Worm (Caenorhabditis elegans) whole organism, young adult: Measurements from ENCODE around the gene gst-1.

Experiments used
- B0035.1 ChIP-seq: sonication (generic microtip); optimal IDR thresholded peaks from 2 replicates; lab custom pipeline; 2016; ENCODE audit warnings: missing genetic modification characterization, mild to moderate bottlenecking, missing compliant biosample characterization, missing genotype, missing genetic modification reagents
- B0261.1 ChIP-seq: sonication (generic microtip); optimal IDR thresholded peaks from 2 replicates; lab custom pipeline; 2016; ENCODE audit warnings: mild to moderate bottlenecking, missing genetic modification characterization, moderate library complexity, missing compliant biosample characterization
- C17E4.6 ChIP-seq: fragments of 200-800 bp; sonication (Bioruptor generic); IDR thresholded peaks from 2 replicates; pipeline ENCODE4 v1.3.6; 2022; ENCODE audit warnings: missing genetic modification reagents, missing genetic modification characterization, missing compliant biosample characterization
- D2030.7 ChIP-seq: fragments of 200-800 bp; sonication (Bioruptor generic); IDR thresholded peaks from 2 replicates; pipeline ENCODE4 v1.3.6; 2022; ENCODE audit warnings: missing genetic modification reagents, missing genetic modification characterization, missing compliant biosample characterization
- F10E7.11 ChIP-seq: sonication (generic microtip); optimal IDR thresholded peaks from 2 replicates; lab custom pipeline; 2017; ENCODE audit warnings: mild to moderate bottlenecking, missing genetic modification characterization, moderate library complexity, missing compliant biosample characterization
- F23B12.7 ChIP-seq: sonication (generic microtip); optimal IDR thresholded peaks from 2 replicates; lab custom pipeline; 2017; ENCODE audit warnings: missing genetic modification characterization, mild to moderate bottlenecking, missing compliant biosample characterization, antibody characterized with exemption, moderate library complexity; ENCODE audit not compliant: insufficient read depth
- F33H1.4 ChIP-seq: fragments of 200-800 bp; sonication (Bioruptor generic); IDR thresholded peaks from 2 replicates; pipeline ENCODE4 v1.3.6; 2022; ENCODE audit warnings: missing genetic modification reagents, missing genetic modification characterization, missing compliant biosample characterization
- F49E8.2 ChIP-seq: sonication (generic microtip); optimal IDR thresholded peaks from 3 replicates; lab custom pipeline; 2017; ENCODE audit warnings: missing genetic modification characterization, mild to moderate bottlenecking, missing compliant biosample characterization, antibody characterized with exemption, moderate library complexity; ENCODE audit not compliant: insufficient read depth
- F52B5.7 ChIP-seq: sonication (generic microtip); optimal IDR thresholded peaks from 2 replicates; lab custom pipeline; 2016; ENCODE audit warnings: mild to moderate bottlenecking, missing genetic modification characterization, missing compliant biosample characterization
- K12H6.12 ChIP-seq: fragments of 200-800 bp; sonication (Bioruptor generic); optimal IDR thresholded peaks from 2 replicates; lab custom pipeline; 2018; ENCODE audit warnings: mild to moderate bottlenecking, missing genetic modification characterization, missing compliant biosample characterization
- Y56A3A.18 ChIP-seq: fragments of 200-800 bp; sonication (Bioruptor generic); IDR thresholded peaks from 2 replicates; pipeline ENCODE4 v1.3.6; 2022; ENCODE audit warnings: missing genetic modification reagents, missing genetic modification characterization, missing compliant biosample characterization
- Y95B8A.8 ChIP-seq: fragments of 200-800 bp; sonication (Bioruptor generic); IDR thresholded peaks from 2 replicates; pipeline ENCODE4 v1.3.6; 2022; ENCODE audit warnings: missing genetic modification reagents, missing genetic modification characterization, missing compliant biosample characterization
- akir-1 ChIP-seq: fragments of 200-800 bp; sonication (Bioruptor generic); optimal IDR thresholded peaks from 2 replicates; lab custom pipeline; 2018; ENCODE audit warnings: mild to moderate bottlenecking, missing genetic modification characterization, moderate library complexity, missing compliant biosample characterization
- ama-1 ChIP-seq, 3 experiments: fragments of 150-350 bp in 1 of 3; sonication (generic microtip) in 2 of 3; optimal IDR thresholded peaks; 2 replicates each; lab custom pipeline; 2014 to 2018; ENCODE audit warnings: missing biosample characterization in 2 of 3, missing genetic modification characterization in 2 of 3, missing genetic modification reagents in 2 of 3
- aptf-3 ChIP-seq: fragments of 200-800 bp; sonication (Bioruptor generic); IDR thresholded peaks from 2 replicates; pipeline ENCODE4 v1.3.6; 2022; ENCODE audit warnings: missing genetic modification characterization, missing compliant biosample characterization
- athp-1 ChIP-seq: sonication (generic microtip); optimal IDR thresholded peaks from 2 replicates; lab custom pipeline; 2017; ENCODE audit warnings: mild to moderate bottlenecking, missing genetic modification characterization, missing compliant biosample characterization
- attf-5 ChIP-seq: fragments of 200-800 bp; sonication (Bioruptor generic); optimal IDR thresholded peaks from 2 replicates; lab custom pipeline; 2018; ENCODE audit warnings: mild to moderate bottlenecking, missing genetic modification characterization, missing compliant biosample characterization
- bed-1 ChIP-seq: fragments of 200-800 bp; sonication (Bioruptor generic); IDR thresholded peaks from 2 replicates; pipeline ENCODE4 v1.3.6; 2022; ENCODE audit warnings: missing genetic modification reagents, missing genetic modification characterization, missing compliant biosample characterization
- cebp-1 ChIP-seq, 2 experiments: fragments of 200-800 bp in 1 of 2; sonication (Bioruptor generic) in 1 of 2; sonication (generic microtip) in 1 of 2; IDR thresholded peaks in 1 of 2; optimal IDR thresholded peaks in 1 of 2; 2 replicates each; pipeline versions ENCODE4 v1.3.6 to Lab custom; 2017 to 2022; ENCODE audit warnings: missing compliant biosample characterization in 2 of 2, missing genetic modification characterization in 2 of 2, mild to moderate bottlenecking in 1 of 2, missing genetic modification reagents in 1 of 2, moderate library complexity in 1 of 2
- ceh-100 ChIP-seq: fragments of 200-800 bp; sonication (Bioruptor generic); IDR thresholded peaks from 2 replicates; pipeline ENCODE4 v1.3.6; 2022; ENCODE audit warnings: missing genetic modification reagents, missing genetic modification characterization, missing compliant biosample characterization
- dpl-1 ChIP-seq: fragments of 150-350 bp; optimal IDR thresholded peaks from 2 replicates; lab custom pipeline; 2014; ENCODE audit warnings: missing biosample characterization, missing genetic modification reagents, missing genetic modification characterization
- efl-1 ChIP-seq: fragments of 150-350 bp; optimal IDR thresholded peaks from 2 replicates; lab custom pipeline; 2014; ENCODE audit warnings: missing biosample characterization, missing genetic modification reagents, missing genetic modification characterization
- fkh-3 ChIP-seq: sonication (generic microtip); optimal IDR thresholded peaks from 2 replicates; lab custom pipeline; 2016; ENCODE audit warnings: mild to moderate bottlenecking, missing genetic modification characterization, missing compliant biosample characterization
- let-526 ChIP-seq: fragments of 200-800 bp; sonication (Bioruptor generic); IDR thresholded peaks from 2 replicates; pipeline ENCODE4 v1.3.6; 2022; ENCODE audit warnings: missing genetic modification reagents, missing genetic modification characterization, missing compliant biosample characterization
- let-607 ChIP-seq, 2 experiments: fragments of 200-800 bp in 1 of 2; sonication (Bioruptor generic) in 1 of 2; sonication (generic microtip) in 1 of 2; optimal IDR thresholded peaks; 2 replicates each; lab custom pipeline; 2016 to 2018; ENCODE audit warnings: mild to moderate bottlenecking in 2 of 2, missing compliant biosample characterization in 2 of 2, missing genetic modification characterization in 2 of 2, moderate library complexity in 2 of 2, missing genotype in 1 of 2
- lin-40 ChIP-seq: sonication (generic microtip); optimal IDR thresholded peaks from 2 replicates; lab custom pipeline; 2016; ENCODE audit warnings: missing genetic modification characterization, mild to moderate bottlenecking, missing compliant biosample characterization, missing genotype, missing genetic modification reagents
- lin-54 ChIP-seq: fragments of 200-800 bp; sonication (Bioruptor generic); optimal IDR thresholded peaks from 2 replicates; lab custom pipeline; 2018; ENCODE audit warnings: mild to moderate bottlenecking, missing genetic modification characterization, missing compliant biosample characterization
- madf-10 ChIP-seq: sonication (generic microtip); optimal IDR thresholded peaks from 2 replicates; lab custom pipeline; 2016; ENCODE audit warnings: mild to moderate bottlenecking, missing genetic modification characterization, missing compliant biosample characterization
- madf-6 ChIP-seq: fragments of 200-800 bp; sonication (Bioruptor generic); IDR thresholded peaks from 2 replicates; pipeline ENCODE4 v1.3.6; 2022; ENCODE audit warnings: missing genetic modification reagents, missing genetic modification characterization, missing compliant biosample characterization
- nfya-1 ChIP-seq: sonication (generic microtip); optimal IDR thresholded peaks from 2 replicates; lab custom pipeline; 2017; ENCODE audit warnings: antibody characterized with exemption, missing compliant biosample characterization, missing genetic modification characterization, borderline replicate concordance; ENCODE audit not compliant: insufficient read depth
- nfyb-1 ChIP-seq: fragments of 200-800 bp; sonication (Bioruptor generic); IDR thresholded peaks from 2 replicates; pipeline ENCODE4 v1.3.6; 2022; ENCODE audit warnings: missing genetic modification reagents, missing genetic modification characterization, missing compliant biosample characterization
- nhr-90 ChIP-seq: sonication (generic microtip); optimal IDR thresholded peaks from 2 replicates; lab custom pipeline; 2016; ENCODE audit warnings: missing genotype, mild to moderate bottlenecking, missing genetic modification characterization, missing compliant biosample characterization
- rec-8 ChIP-seq, 2 experiments: sonication (generic microtip); optimal IDR thresholded peaks; 2 replicates each; lab custom pipeline; 2016; ENCODE audit warnings: mild to moderate bottlenecking in 2 of 2, missing genetic modification characterization in 2 of 2, missing genetic modification reagents in 2 of 2, missing genotype in 2 of 2, missing biosample characterization in 1 of 2, missing compliant biosample characterization in 1 of 2, moderate library complexity in 1 of 2
- repo-1 ChIP-seq: sonication (generic microtip); optimal IDR thresholded peaks from 2 replicates; lab custom pipeline; 2017; ENCODE audit warnings: mild to moderate bottlenecking, missing genetic modification characterization, missing compliant biosample characterization
- snpc-1.1 ChIP-seq: sonication (generic microtip); optimal IDR thresholded peaks from 2 replicates; lab custom pipeline; 2017; ENCODE audit warnings: missing genetic modification characterization, mild to moderate bottlenecking, missing compliant biosample characterization, antibody characterized with exemption, moderate library complexity, missing genotype, missing genetic modification reagents; ENCODE audit not compliant: insufficient read depth
- snpc-3.4 ChIP-seq: sonication (generic microtip); optimal IDR thresholded peaks from 2 replicates; lab custom pipeline; 2017; ENCODE audit warnings: missing genetic modification characterization, mild to moderate bottlenecking, missing compliant biosample characterization, antibody characterized with exemption, moderate library complexity, missing genotype, missing genetic modification reagents
- snpc-4 ChIP-seq, 5 experiments: fragments of 150-350 bp in 1 of 5; sonication (generic microtip) in 4 of 5; optimal IDR thresholded peaks; 2 replicates each; lab custom pipeline; 2014 to 2018; ENCODE audit warnings: missing genetic modification characterization in 5 of 5, missing biosample characterization in 3 of 5, antibody characterized with exemption in 2 of 5, mild to moderate bottlenecking in 2 of 5, missing compliant biosample characterization in 2 of 5, missing genotype in 2 of 5, moderate library complexity in 2 of 5, missing genetic modification reagents in 1 of 5
- somi-1 ChIP-seq: fragments of 200-800 bp; sonication (Bioruptor generic); optimal IDR thresholded peaks from 2 replicates; lab custom pipeline; 2018; ENCODE audit warnings: mild to moderate bottlenecking, missing genetic modification characterization, missing compliant biosample characterization
- unc-62 ChIP-seq: fragments of 150-350 bp; optimal IDR thresholded peaks from 2 replicates; lab custom pipeline; 2014; ENCODE audit warnings: missing biosample characterization, missing genetic modification reagents, missing genetic modification characterization
- xnd-1 ChIP-seq: sonication (generic microtip); optimal IDR thresholded peaks from 2 replicates; lab custom pipeline; 2016; ENCODE audit warnings: missing genotype, missing genetic modification reagents, missing genetic modification characterization, missing compliant biosample characterization
- ztf-3 ChIP-seq: fragments of 200-800 bp; sonication (Bioruptor generic); optimal IDR thresholded peaks from 2 replicates; lab custom pipeline; 2018; ENCODE audit warnings: mild to moderate bottlenecking, missing genetic modification characterization, missing compliant biosample characterization
- ztf-6 ChIP-seq: fragments of 200-800 bp; sonication (Bioruptor generic); IDR thresholded peaks from 2 replicates; pipeline ENCODE4 v1.3.6; 2022; ENCODE audit warnings: missing genetic modification reagents, missing genetic modification characterization, missing compliant biosample characterization

The gst-1 gene

DNA sequence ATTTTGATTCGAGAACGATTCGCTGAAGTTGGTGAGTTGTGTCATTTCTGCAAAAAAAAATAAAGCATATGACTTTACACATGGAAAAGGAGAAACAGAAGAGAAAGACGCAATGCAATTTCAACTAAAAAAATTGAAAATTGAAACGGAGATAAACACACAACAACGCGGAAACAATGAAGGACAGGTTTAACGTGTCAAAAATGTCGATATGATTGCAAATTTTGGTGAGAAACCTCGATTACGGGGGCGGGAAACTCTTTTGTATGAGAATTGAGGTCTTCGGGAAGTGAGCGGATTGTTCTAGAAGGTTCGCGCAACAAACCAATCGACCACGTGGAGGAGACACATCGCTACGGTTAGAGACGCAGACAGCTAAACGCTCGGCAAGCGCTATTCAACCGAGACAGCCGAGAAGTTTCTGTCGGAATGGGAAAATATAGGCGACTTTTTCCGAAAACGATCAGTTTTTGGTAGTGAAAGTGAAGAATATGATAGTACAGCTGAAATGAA is 5.3 kb upstream of the gst-1 start, which contains the start of gene R107.5 (continued):
- peak; percentile 97 for TF ChIP-seq somi-1
- peak; percentile 82 for TF ChIP-seq F10E7.11 (tag; lab: Kevin White, UChicago)
- TF ChIP-seq K12H6.12 (tag; lab: Kevin White, UChicago) = peak; percentile 96
- TF ChIP-seq lin-54 (GFP tag; lab: Kevin White, UChicago) = peak; percentile 86
- peak; percentile 95 to 98 for TF ChIP-seq let-607 (tag; optimal IDR thresholded peaks at IDR 0.05; lab: Kevin White, UChicago)
- peak; percentile 97 for TF ChIP-seq nfyb-1 (GFP tag; lab: Robert Waterston, UW)
- TF ChIP-seq snpc-4 (GFP tag; optimal IDR thresholded peaks at IDR 0.05; lab: Kevin White, UChicago) = no peak
- TF ChIP-seq snpc-4 (tag; optimal IDR thresholded peaks at IDR 0.05; lab: Kevin White, UChicago) = peak in 2 of 4 experiments; percentile 48 to 77
- TF ChIP-seq ceh-100 (GFP tag; lab: Robert Waterston, UW) = peak; percentile 58; the same call in 1 of the 2 replicates
- TF ChIP-seq madf-10 = peak; percentile 76
- peak; percentile 87; the same call in 1 of the 2 replicates for TF ChIP-seq aptf-3 (GFP tag; lab: Robert Waterston, UW)
- peak; percentile 88 for TF ChIP-seq Y95B8A.8
- TF ChIP-seq repo-1 (tag; lab: Kevin White, UChicago) = peak; percentile 96
- TF ChIP-seq F23B12.7 (tag; lab: Kevin White, UChicago) = no peak
- TF ChIP-seq attf-5 (GFP tag; lab: Kevin White, UChicago) = peak; percentile 80
- peak; percentile 32 for TF ChIP-seq B0261.1 (tag; lab: Kevin White, UChicago)
- 0 out of 2 replicates have a peak, but pooled peaks have one; percentile 60 for TF ChIP-seq ztf-6 (GFP tag; lab: Robert Waterston, UW)
- no peak for TF ChIP-seq nfya-1
- peak; percentile 97 for TF ChIP-seq lin-40 (tag; lab: Kevin White, UChicago)
- TF ChIP-seq akir-1 (GFP tag; lab: Kevin White, UChicago) = peak; percentile 71
- TF ChIP-seq ama-1 (optimal IDR thresholded peaks at IDR 0.05; lab: Kevin White, UChicago) = peak; percentile 86
- TF ChIP-seq ama-1 (GFP tag; optimal IDR thresholded peaks at IDR 0.05; lab: Kevin White, UChicago) = no peak
- TF ChIP-seq bed-1 (GFP tag; lab: Robert Waterston, UW) = 0 out of 2 replicates have a peak, but pooled peaks have one; percentile 59
- TF ChIP-seq snpc-3.4 (tag; lab: Kevin White, UChicago) = no peak
- peak; percentile 77 for TF ChIP-seq C17E4.6 (GFP tag; lab: Robert Waterston, UW)
- TF ChIP-seq F52B5.7 (tag; lab: Kevin White, UChicago) = peak; percentile 54
- TF ChIP-seq rec-8 (tag; optimal IDR thresholded peaks at IDR 0.05; lab: Kevin White, UChicago) = no peak
- peak; percentile 8 for TF ChIP-seq unc-62
- TF ChIP-seq let-526 (GFP tag; lab: Robert Waterston, UW) = peak; percentile 98
- TF ChIP-seq athp-1 (tag; lab: Kevin White, UChicago) = peak; percentile 90
- TF ChIP-seq B0035.1 (tag; lab: Kevin White, UChicago) = peak; percentile 81

DNA sequence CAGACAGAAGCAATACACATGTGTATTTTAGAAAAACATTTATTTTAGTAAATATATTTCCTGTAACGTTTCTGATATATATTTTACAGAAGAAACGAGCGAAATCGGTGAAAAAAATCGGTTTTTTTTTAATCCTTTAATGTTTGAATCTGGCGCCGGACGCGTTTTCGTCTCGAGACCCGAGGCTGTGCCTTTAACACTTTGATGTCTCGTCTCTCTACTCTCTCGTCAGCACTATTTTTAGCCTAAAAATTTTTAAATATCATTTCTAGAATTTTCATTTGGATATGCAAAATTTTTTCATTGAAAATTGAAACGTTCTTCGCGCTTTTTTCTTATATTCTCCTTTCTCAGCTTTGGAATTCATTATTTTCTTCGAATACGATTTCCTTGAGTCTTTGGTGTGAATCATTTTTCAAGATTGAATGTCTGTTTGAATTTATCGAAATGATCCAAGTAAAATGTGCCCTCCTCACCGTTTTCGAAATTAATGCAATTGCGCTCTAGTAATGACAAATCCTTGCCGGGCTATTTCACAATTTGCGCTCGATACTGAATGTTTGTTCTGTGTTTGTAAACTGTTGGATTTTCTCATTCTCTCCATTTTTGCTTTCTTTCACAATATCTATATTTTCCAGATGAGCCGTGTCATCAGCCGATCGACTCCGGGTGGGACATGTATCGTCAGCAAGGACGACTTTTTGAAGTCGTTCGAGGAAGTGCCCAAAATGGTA is 4.5 kb upstream of the gst-1 start, which contains the start of gene cls-2:
Gene cls-2 (plus strand): TSS at position 635 of the 734 bp plus-strand sequence.
- no peak for TF ChIP-seq snpc-4 (GFP tag; optimal IDR thresholded peaks at IDR 0.05; lab: Kevin White, UChicago)
- TF ChIP-seq snpc-4 (tag; optimal IDR thresholded peaks at IDR 0.05; lab: Kevin White, UChicago) = no peak
- TF ChIP-seq nhr-90 = no peak
- peak; percentile 87 for TF ChIP-seq F33H1.4 (GFP tag; lab: Robert Waterston, UW)
- TF ChIP-seq madf-6 (GFP tag; lab: Robert Waterston, UW) = peak; percentile 71
- TF ChIP-seq ztf-3 (GFP tag; lab: Kevin White, UChicago) = no peak
- TF ChIP-seq lin-54 (GFP tag; lab: Kevin White, UChicago) = peak; percentile 66
- peak; percentile 57 for TF ChIP-seq D2030.7 (GFP tag; lab: Robert Waterston, UW)
- peak; percentile 28 for TF ChIP-seq dpl-1 (GFP tag; lab: Kevin White, UChicago)
- no peak for TF ChIP-seq B0261.1 (tag; lab: Kevin White, UChicago)
- TF ChIP-seq lin-40 (tag; lab: Kevin White, UChicago) = no peak
- TF ChIP-seq Y56A3A.18 (GFP tag; lab: Robert Waterston, UW) = no peak
- TF ChIP-seq efl-1 (GFP tag; lab: Kevin White, UChicago) = peak; percentile 72
- TF ChIP-seq snpc-1.1 (tag; lab: Kevin White, UChicago) = peak; percentile 6
- peak; percentile 48 for TF ChIP-seq F49E8.2 (tag; lab: Kevin White, UChicago)
- TF ChIP-seq cebp-1 (GFP tag; IDR thresholded peaks at IDR 0.05; lab: Robert Waterston, UW) = no peak
- TF ChIP-seq cebp-1 (tag; optimal IDR thresholded peaks at IDR 0.05; lab: Kevin White, UChicago) = peak; percentile 76
- TF ChIP-seq fkh-3 (tag; lab: Kevin White, UChicago) = no peak
- TF ChIP-seq repo-1 (tag; lab: Kevin White, UChicago) = no peak
- peak; percentile 29 for TF ChIP-seq xnd-1
